Worm (Caenorhabditis elegans): Measurements from ENCODE around the gene F19C7.3.

F19C7.3 gene

ce11 chrIV:4567343-4567742, 29.6 kb upstream of the F19C7.3 start, which contains the start of gene F28E10.4:
TSS of gene F28E10.4 (minus strand) at chrIV:4567443.
- TF ChIP-seq zip-4 (GFP tag; optimal IDR thresholded peaks at IDR 0.05) (no peak), snu-23 (GFP tag; optimal IDR thresholded peaks at IDR 0.05) (no peak), nhr-11 (tag; optimal IDR thresholded peaks at IDR 0.05) (no peak), ceh-8 (GFP tag; optimal IDR thresholded peaks at IDR 0.05) (no peak), fkh-4 (tag; optimal IDR thresholded peaks at IDR 0.05; ENCODE audit: borderline replicate concordance) (no peak), ceh-90 (tag; optimal IDR thresholded peaks at IDR 0.05) (no peak), pqm-1 (tag; optimal IDR thresholded peaks at IDR 0.05) (no peak), zag-1 (tag; optimal IDR thresholded peaks at IDR 0.05) (no peak), mef-2 (tag; optimal IDR thresholded peaks at IDR 0.05) (no peak), unc-98 (GFP tag; IDR thresholded peaks at IDR 0.05) (no peak), vab-15 (tag; optimal IDR thresholded peaks at IDR 0.05) (no peak), fkh-10 (GFP tag; optimal IDR thresholded peaks at IDR 0.05) (no peak)

- TF ChIP-seq lin-14 (GFP tag; optimal IDR thresholded peaks at IDR 0.05) = peak; percentile 54
- TF ChIP-seq tbx-2 (tag; optimal IDR thresholded peaks at IDR 0.05) = no peak
- peak; percentile 77 for TF ChIP-seq fkh-10 (GFP tag; optimal IDR thresholded peaks at IDR 0.05)
Observed at ce11 chrIV:4568402-4568891, 28.5 kb upstream of the F19C7.3 start, which contains the start of gene F28E10.1. TSS of gene F28E10.1 (plus strand) at chrIV:4568841.

ce11 chrIV:4570599-4570998, 26.3 kb upstream of the F19C7.3 start:
- TF ChIP-seq lin-35 (GFP tag; optimal IDR thresholded peaks at IDR 0.05) (no peak), irx-1 (tag; optimal IDR thresholded peaks at IDR 0.05) (peak; percentile 9), lsy-2 (tag; optimal IDR thresholded peaks at IDR 0.05) (no peak), lin-14 (GFP tag; optimal IDR thresholded peaks at IDR 0.05) (peak; percentile 79), nhr-71 (tag; optimal IDR thresholded peaks at IDR 0.05) (peak; percentile 24), tbx-2 (tag; optimal IDR thresholded peaks at IDR 0.05) (no peak), fkh-8 (tag; optimal IDR thresholded peaks at IDR 0.05) (peak; percentile 64), lin-13 (GFP tag; optimal IDR thresholded peaks at IDR 0.05) (peak; percentile 9), nhr-28 (tag; optimal IDR thresholded peaks at IDR 0.05) (no peak), lin-15B (tag; optimal IDR thresholded peaks at IDR 0.05) (no peak), nhr-47 (tag; optimal IDR thresholded peaks at IDR 0.05) (peak; percentile 27), efl-1 (optimal IDR thresholded peaks at IDR 0.05) (no peak), efl-1 (GFP tag; optimal IDR thresholded peaks at IDR 0.05 in 1 of 2) (peak in 1 of 2 experiments; percentile 2), zag-1 (tag; optimal IDR thresholded peaks at IDR 0.05) (no peak), fkh-10 (GFP tag; optimal IDR thresholded peaks at IDR 0.05) (peak; percentile 77)

- TF ChIP-seq ceh-63 (GFP tag; optimal IDR thresholded peaks at IDR 0.05) = no peak
- TF ChIP-seq ceh-8 (GFP tag; optimal IDR thresholded peaks at IDR 0.05) = peak; percentile 9
- TF ChIP-seq lin-14 (GFP tag; optimal IDR thresholded peaks at IDR 0.05) = peak; percentile 52
- TF ChIP-seq ceh-82 (tag; optimal IDR thresholded peaks at IDR 0.05) = peak in 1 of 3 experiments; percentile 26
- TF ChIP-seq ces-1 (GFP tag; optimal IDR thresholded peaks at IDR 0.05) = no peak
- TF ChIP-seq nhr-47 (tag; optimal IDR thresholded peaks at IDR 0.05) = peak; percentile 6
- TF ChIP-seq blmp-1 (tag; optimal IDR thresholded peaks at IDR 0.05) = no peak
Observed at ce11 chrIV:4574051-4574450, 22.9 kb upstream of the F19C7.3 start.

- TF ChIP-seq ceh-82 (tag; optimal IDR thresholded peaks at IDR 0.05) (no peak), aly-2 (tag; optimal IDR thresholded peaks at IDR 0.05) (no peak), unc-86 (tag; optimal IDR thresholded peaks at IDR 0.05) (no peak), sptf-1 (tag; optimal IDR thresholded peaks at IDR 0.05) (no peak), sup-37 (GFP tag; optimal IDR thresholded peaks at IDR 0.05) (no peak)
Observed at ce11 chrIV:4576847-4577246, 20.1 kb upstream of the F19C7.3 start.

ce11 chrIV:4579472-4579871, 17.5 kb upstream of the F19C7.3 start:
- TF ChIP-seq pqm-1 (tag; optimal IDR thresholded peaks at IDR 0.05) (no peak), efl-1 (optimal IDR thresholded peaks at IDR 0.05) (no peak), efl-1 (GFP tag; optimal IDR thresholded peaks at IDR 0.05 in 1 of 2) (peak in 1 of 2 experiments; percentile 28)

All from whole organism, L1 larva.